Fruit fly (Drosophila melanogaster) whole organism, embryonic: ENCODE results near the gene Ada2a.

Experiments used
- CG10431 ChIP-seq: fragments of 200-800 bp; sonication (Bioruptor generic); optimal IDR thresholded peaks from 3 replicates; lab custom pipeline; 2018; ENCODE audit warnings: missing biosample characterization, mild to moderate bottlenecking, missing genetic modification characterization
- CG11398 ChIP-seq: fragments of 200-800 bp; sonication (Bioruptor generic); optimal IDR thresholded peaks from 2 replicates; lab custom pipeline; 2016; ENCODE audit warnings: missing biosample characterization, missing genetic modification characterization
- CG12744 ChIP-seq: fragments of 200-800 bp; sonication (Bioruptor generic); optimal IDR thresholded peaks from 2 replicates; lab custom pipeline; 2016; ENCODE audit warnings: missing biosample characterization, missing genetic modification characterization
- CG13123 ChIP-seq: fragments of 200-800 bp; sonication (Bioruptor generic); optimal IDR thresholded peaks from 2 replicates; lab custom pipeline; 2016; ENCODE audit warnings: missing biosample characterization, missing genetic modification characterization
- CG15073 ChIP-seq: fragments of 200-800 bp; sonication (Bioruptor generic); optimal IDR thresholded peaks from 2 replicates; lab custom pipeline; 2016; ENCODE audit warnings: missing biosample characterization, missing genetic modification characterization
- CG15269 ChIP-seq: fragments of 200-800 bp; sonication (Bioruptor generic); optimal IDR thresholded peaks from 2 replicates; lab custom pipeline; 2018; ENCODE audit warnings: missing biosample characterization, mild to moderate bottlenecking, missing genetic modification characterization, moderate library complexity
- CG1647 ChIP-seq: fragments of 200-800 bp; sonication (Bioruptor generic); optimal IDR thresholded peaks from 3 replicates; lab custom pipeline; 2016; ENCODE audit warnings: missing biosample characterization, missing genetic modification characterization
- CG2116 ChIP-seq: fragments of 200-800 bp; sonication (Bioruptor generic); optimal IDR thresholded peaks from 3 replicates; lab custom pipeline; 2018; ENCODE audit warnings: missing biosample characterization, mild to moderate bottlenecking, missing genetic modification characterization
- CG31365 ChIP-seq: fragments of 200-800 bp; sonication (Bioruptor generic); optimal IDR thresholded peaks from 2 replicates; lab custom pipeline; 2018; ENCODE audit warnings: missing biosample characterization, mild to moderate bottlenecking, missing genetic modification characterization
- CG32767 ChIP-seq: fragments of 200-800 bp; sonication (Bioruptor generic); IDR thresholded peaks from 2 replicates; pipeline ENCODE4 v1.3.6; 2022; ENCODE audit warnings: missing biosample characterization, missing genetic modification characterization
- CG5245 ChIP-seq: fragments of 200-800 bp; sonication (Bioruptor generic); optimal IDR thresholded peaks from 3 replicates; lab custom pipeline; 2016; ENCODE audit warnings: missing biosample characterization, missing genetic modification characterization
- CG6683 ChIP-seq: fragments of 200-800 bp; sonication (Bioruptor generic); optimal IDR thresholded peaks from 2 replicates; lab custom pipeline; 2017; ENCODE audit warnings: missing biosample characterization, mild to moderate bottlenecking, missing genetic modification characterization, missing genetic modification reagents
- CG7786 ChIP-seq: fragments of 200-800 bp; sonication (Bioruptor generic); optimal IDR thresholded peaks from 2 replicates; lab custom pipeline; 2016; ENCODE audit warnings: missing biosample characterization, missing genetic modification characterization
- CG8478 ChIP-seq: fragments of >200 bp; optimal IDR thresholded peaks from 2 replicates; lab custom pipeline; 2018
- CG9437 ChIP-seq: fragments of 200-800 bp; sonication (Bioruptor generic); optimal IDR thresholded peaks from 2 replicates; lab custom pipeline; 2018; ENCODE audit warnings: missing biosample characterization, mild to moderate bottlenecking, missing genetic modification characterization
- CG9817 ChIP-seq: fragments of 200-800 bp; sonication (Bioruptor generic); optimal IDR thresholded peaks from 2 replicates; lab custom pipeline; 2018; ENCODE audit warnings: missing biosample characterization, mild to moderate bottlenecking, missing genetic modification characterization, moderate library complexity
- CrebB ChIP-seq: fragments of 200-800 bp; sonication (Bioruptor generic); optimal IDR thresholded peaks from 3 replicates; lab custom pipeline; 2018; ENCODE audit warnings: missing biosample characterization, mild to moderate bottlenecking, missing genetic modification characterization
- D19A ChIP-seq: fragments of 200-800 bp; optimal IDR thresholded peaks from 3 replicates; lab custom pipeline; 2019; ENCODE audit warnings: missing biosample characterization, mild to moderate bottlenecking, missing genetic modification characterization, moderate library complexity
- Doc3 ChIP-seq: fragments of 200-800 bp; sonication (Bioruptor generic); IDR thresholded peaks from 3 replicates; pipeline ENCODE4 v1.3.6; 2022; ENCODE audit warnings: missing biosample characterization, missing genetic modification characterization; ENCODE audit not compliant: partially characterized antibody
- E2f2 ChIP-seq: fragments of 200-800 bp; sonication (Bioruptor generic); IDR thresholded peaks from 2 replicates; pipeline ENCODE4 v1.3.6; 2022; ENCODE audit warnings: missing biosample characterization, missing genetic modification characterization
- Kr ChIP-seq: fragments of 200-800 bp; sonication (Bioruptor generic); optimal IDR thresholded peaks from 2 replicates; lab custom pipeline; 2017; ENCODE audit warnings: missing biosample characterization, mild to moderate bottlenecking, missing genetic modification characterization
- MTF-1 ChIP-seq: fragments of 200-800 bp; sonication (Bioruptor generic); optimal IDR thresholded peaks from 2 replicates; lab custom pipeline; 2018; ENCODE audit warnings: missing biosample characterization, mild to moderate bottlenecking, missing genetic modification characterization, borderline replicate concordance
- Myb ChIP-seq: fragments of 200-800 bp; sonication (Bioruptor generic); optimal IDR thresholded peaks from 2 replicates; lab custom pipeline; 2016; ENCODE audit warnings: missing biosample characterization, missing genetic modification characterization
- NC2α ChIP-seq: fragments of 200-800 bp; sonication (Bioruptor generic); optimal IDR thresholded peaks from 2 replicates; lab custom pipeline; 2016; ENCODE audit warnings: missing biosample characterization, missing genetic modification characterization
- Nf-YA ChIP-seq: fragments of 200-800 bp; sonication (Bioruptor generic); IDR thresholded peaks from 2 replicates; pipeline ENCODE4 v1.3.6; 2022; ENCODE audit warnings: missing biosample characterization, missing genetic modification characterization
- Rx ChIP-seq: fragments of 200-800 bp; sonication (Bioruptor generic); IDR thresholded peaks from 2 replicates; pipeline ENCODE4 v1.3.6; 2022; ENCODE audit warnings: missing biosample characterization, missing genetic modification characterization
- Six4 ChIP-seq: fragments of 200-800 bp; sonication (Bioruptor generic); optimal IDR thresholded peaks from 2 replicates; lab custom pipeline; 2016; ENCODE audit warnings: missing biosample characterization, missing genetic modification characterization
- Sox100B ChIP-seq: fragments of 200-800 bp; sonication (Bioruptor generic); optimal IDR thresholded peaks from 3 replicates; lab custom pipeline; 2018; ENCODE audit warnings: missing biosample characterization, mild to moderate bottlenecking, missing genetic modification characterization
- Sry-β ChIP-seq: fragments of 200-800 bp; sonication (Bioruptor generic); optimal IDR thresholded peaks from 2 replicates; lab custom pipeline; 2018; ENCODE audit warnings: missing biosample characterization, mild to moderate bottlenecking, missing genetic modification characterization, moderate library complexity
- Xbp1 ChIP-seq: fragments of 200-800 bp; sonication (Bioruptor generic); optimal IDR thresholded peaks from 3 replicates; lab custom pipeline; 2016; ENCODE audit warnings: missing biosample characterization, mild to moderate bottlenecking, missing genetic modification characterization
- ab ChIP-seq: fragments of 200-800 bp; sonication (Bioruptor generic); optimal IDR thresholded peaks from 2 replicates; lab custom pipeline; 2016; ENCODE audit warnings: missing biosample characterization, missing genetic modification characterization
- dmrt11E ChIP-seq: fragments of 200-800 bp; sonication (Bioruptor generic); optimal IDR thresholded peaks from 3 replicates; lab custom pipeline; 2018; ENCODE audit warnings: missing biosample characterization, mild to moderate bottlenecking, missing genetic modification characterization, moderate library complexity
- ewg ChIP-seq: fragments of 200-800 bp; sonication (Bioruptor generic); optimal IDR thresholded peaks from 3 replicates; lab custom pipeline; 2017; ENCODE audit warnings: mild to moderate bottlenecking, missing biosample characterization, missing genetic modification reagents, missing genetic modification characterization
- ftz-f1 ChIP-seq: fragments of 200-800 bp; sonication (Bioruptor generic); optimal IDR thresholded peaks from 2 replicates; lab custom pipeline; 2016; ENCODE audit warnings: missing biosample characterization, missing genetic modification characterization
- gce ChIP-seq: fragments of 200-800 bp; sonication (Bioruptor generic); IDR thresholded peaks from 3 replicates; pipeline ENCODE4 v1.3.6; 2022; ENCODE audit warnings: missing biosample characterization, missing genetic modification characterization
- gsb ChIP-seq: fragments of 200-800 bp; sonication (Bioruptor generic); IDR thresholded peaks from 2 replicates; pipeline ENCODE4 v1.3.6; 2022; ENCODE audit warnings: missing biosample characterization, missing genetic modification characterization
- hth ChIP-seq: fragments of >200 bp; optimal IDR thresholded peaks from 2 replicates; lab custom pipeline; 2017; ENCODE audit warnings: inconsistent platforms
- insv ChIP-seq, 2 experiments: fragments of 200-800 bp; sonication (Bioruptor generic); optimal IDR thresholded peaks; 3 replicates each; lab custom pipeline; 2016 to 2018; ENCODE audit warnings: missing biosample characterization in 2 of 2, missing genetic modification characterization in 2 of 2
- ken ChIP-seq: fragments of 200-800 bp; sonication (Bioruptor generic); IDR thresholded peaks from 3 replicates; pipeline ENCODE4 v1.3.6; 2022; ENCODE audit warnings: missing biosample characterization, missing genetic modification characterization
- nau ChIP-seq: fragments of 200-800 bp; sonication (Bioruptor generic); optimal IDR thresholded peaks from 3 replicates; lab custom pipeline; 2017; ENCODE audit warnings: missing biosample characterization, mild to moderate bottlenecking, missing genetic modification characterization, missing genetic modification reagents
- nmo ChIP-seq: fragments of 200-800 bp; sonication (Bioruptor generic); optimal IDR thresholded peaks from 2 replicates; lab custom pipeline; 2018; ENCODE audit warnings: missing biosample characterization, mild to moderate bottlenecking, missing genetic modification characterization, moderate library complexity
- onecut ChIP-seq: fragments of 200-800 bp; sonication (Bioruptor generic); IDR thresholded peaks from 2 replicates; pipeline ENCODE4 v1.3.6; 2022; ENCODE audit warnings: missing biosample characterization, missing genetic modification characterization
- otp ChIP-seq: fragments of 200-800 bp; sonication (Bioruptor generic); IDR thresholded peaks from 3 replicates; pipeline ENCODE4, ENCODE4 v1.3.6; 2022; ENCODE audit warnings: missing biosample characterization, missing genetic modification characterization
- pita ChIP-seq: fragments of 200-800 bp; sonication (Bioruptor generic); optimal IDR thresholded peaks from 2 replicates; lab custom pipeline; 2017; ENCODE audit warnings: missing biosample characterization, mild to moderate bottlenecking, missing genetic modification characterization
- prd ChIP-seq, 3 experiments: fragments of >200 bp in 2 of 3; fragments of 200-800 bp in 1 of 3; sonication (Bioruptor generic) in 1 of 3; optimal IDR thresholded peaks in 2 of 3; IDR thresholded peaks in 1 of 3; 2 replicates in 2 of 3; 3 replicates in 1 of 3; pipeline versions ENCODE4 v1.3.6 to Lab custom; 2017 to 2022; ENCODE audit warnings: missing biosample characterization in 1 of 3, missing genetic modification characterization in 1 of 3
- pum ChIP-seq: fragments of 200-800 bp; sonication (Bioruptor generic); optimal IDR thresholded peaks from 2 replicates; lab custom pipeline; 2016; ENCODE audit warnings: missing biosample characterization, missing genetic modification characterization
- slou ChIP-seq: fragments of 200-800 bp; sonication (Bioruptor generic); optimal IDR thresholded peaks from 3 replicates; lab custom pipeline; 2016; ENCODE audit warnings: missing biosample characterization, missing genetic modification characterization
- tx ChIP-seq: fragments of 200-800 bp; sonication (Bioruptor generic); optimal IDR thresholded peaks from 2 replicates; lab custom pipeline; 2016; ENCODE audit warnings: missing biosample characterization, missing genetic modification characterization
- unpg ChIP-seq: fragments of 200-800 bp; sonication (Bioruptor generic); optimal IDR thresholded peaks from 3 replicates; lab custom pipeline; 2018; ENCODE audit warnings: missing biosample characterization, mild to moderate bottlenecking, missing genetic modification characterization, moderate library complexity
- vnd ChIP-seq: fragments of 200-800 bp; sonication (Bioruptor generic); IDR thresholded peaks from 3 replicates; pipeline ENCODE4 v1.3.6; 2022; ENCODE audit warnings: missing biosample characterization, missing genetic modification characterization; ENCODE audit not compliant: partially characterized antibody
- zen ChIP-seq: fragments of 200-800 bp; sonication (Bioruptor generic); optimal IDR thresholded peaks from 3 replicates; lab custom pipeline; 2018; ENCODE audit warnings: missing biosample characterization, mild to moderate bottlenecking, missing genetic modification characterization, moderate library complexity

Ada2a gene

DNA sequence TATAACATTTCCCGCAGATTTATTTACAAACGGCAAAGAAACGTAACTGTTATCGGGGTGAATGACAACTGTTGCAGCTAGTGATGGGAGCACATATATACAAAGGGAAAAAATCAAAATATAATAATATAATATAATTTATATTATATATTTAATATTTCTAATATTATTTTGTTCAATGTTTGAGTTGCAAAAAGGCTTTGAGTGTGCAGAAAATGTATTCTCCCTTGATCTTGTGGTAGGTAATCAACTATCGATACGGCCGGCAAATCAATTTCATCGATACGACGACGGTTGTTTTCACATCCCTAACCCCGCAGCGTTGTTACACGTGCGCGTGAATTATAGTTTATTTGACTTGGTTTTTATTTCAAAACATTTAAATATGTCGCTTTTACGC, 31.9 kb downstream of the Ada2a start, which contains the start of the genes mTerf5 and Non3 (continued):
- TF ChIP-seq CG9437 (GFP tag; lab: Kevin White, UChicago) (peak; percentile 86), otp (GFP tag; lab: Robert Waterston, UW) (no peak), CG6683 (GFP tag; lab: Kevin White, UChicago) (peak; percentile 40), NC2α (GFP tag; lab: Kevin White, UChicago) (no peak), CG8478 (no peak), Myb (GFP tag; lab: Kevin White, UChicago) (peak; percentile 18), CG13123 (peak; percentile 38), unpg (GFP tag; lab: Kevin White, UChicago) (peak; percentile 69), CG31365 (no peak), vnd (GFP tag; lab: Robert Waterston, UW) (peak; percentile 86), Nf-YA (GFP tag; lab: Robert Waterston, UW) (no peak), pum (GFP tag; lab: Kevin White, UChicago) (peak; percentile 10), CG10431 (GFP tag; lab: Kevin White, UChicago) (no peak), nau (no peak), onecut (GFP tag; lab: Robert Waterston, UW) (no peak), D19A (tag; lab: Kevin White, UChicago) (peak; percentile 43), Rx (GFP tag; lab: Robert Waterston, UW) (no peak), CG1647 (GFP tag; lab: Kevin White, UChicago) (no peak), CG32767 (GFP tag; lab: Robert Waterston, UW) (peak; percentile 61), Sox100B (GFP tag; lab: Kevin White, UChicago) (peak; percentile 5), CG2116 (peak; percentile 88), CG12744 (GFP tag; lab: Kevin White, UChicago) (no peak), ken (GFP tag; lab: Robert Waterston, UW) (peak; percentile 45; the same call in 1 of the 3 replicates), Sry-β (GFP tag; lab: Kevin White, UChicago) (peak; percentile 6), slou (GFP tag; lab: Kevin White, UChicago) (no peak), MTF-1 (GFP tag; lab: Kevin White, UChicago) (no peak), zen (tag; lab: Kevin White, UChicago) (peak; percentile 67), ftz-f1 (no peak), CG7786 (peak; percentile 7), CG15073 (no peak), Kr (no peak), CrebB (tag; lab: Kevin White, UChicago) (no peak), E2f2 (GFP tag; lab: Robert Waterston, UW) (peak; percentile 56; the same call in 1 of the 2 replicates), prd (optimal IDR thresholded peaks at IDR 0.05; lab: Kevin White, UChicago) (no peak), prd (GFP tag; IDR thresholded peaks at IDR 0.05; lab: Robert Waterston, UW) (peak; percentile 66), gsb (GFP tag; lab: Robert Waterston, UW) (no peak), pita (GFP tag; lab: Kevin White, UChicago) (no peak), CG9817 (peak; percentile 68), dmrt11E (tag; lab: Kevin White, UChicago) (peak; percentile 65), Six4 (GFP tag; lab: Kevin White, UChicago) (peak; percentile 51), Xbp1 (GFP tag; lab: Kevin White, UChicago) (peak; percentile 75), insv (GFP tag; optimal IDR thresholded peaks at IDR 0.05; lab: Kevin White, UChicago) (peak in 1 of 2 experiments; percentile 26), Doc3 (peak; percentile 89), tx (GFP tag; lab: Kevin White, UChicago) (no peak), CG11398 (GFP tag; lab: Kevin White, UChicago) (no peak), hth (lab: Kevin White, UChicago) (no peak), gce (no peak), ewg (GFP tag; lab: Kevin White, UChicago) (peak; percentile 81), CG15269 (tag; lab: Kevin White, UChicago) (peak; percentile 63), nmo (peak; percentile 79), CG5245 (GFP tag; lab: Kevin White, UChicago) (no peak), ab (no peak)
